Worm (Caenorhabditis elegans) whole organism, mixed stage, embryonic: Measurements from ENCODE around the gene drap-1.

Experiments
- blmp-1 ChIP-seq: fragments of 150-350 bp; optimal IDR thresholded peaks from 2 replicates; lab custom pipeline; 2014; ENCODE audit warnings: missing biosample characterization, missing genetic modification characterization
- drap-1 ChIP-seq: fragments of 200-800 bp; sonication (Bioruptor generic); optimal IDR thresholded peaks from 3 replicates; lab custom pipeline; 2018; ENCODE audit warnings: mild to moderate bottlenecking, missing genetic modification characterization, missing compliant biosample characterization
- lin-13 ChIP-seq: fragments of 150-350 bp; optimal IDR thresholded peaks from 2 replicates; lab custom pipeline; 2014; ENCODE audit warnings: missing biosample characterization, missing genetic modification characterization
- nhr-12 ChIP-seq: fragments of 150-350 bp; optimal IDR thresholded peaks from 2 replicates; lab custom pipeline; 2014; ENCODE audit warnings: missing biosample characterization, missing genetic modification characterization
- nhr-237 ChIP-seq: fragments of 150-350 bp; optimal IDR thresholded peaks from 2 replicates; lab custom pipeline; 2014; ENCODE audit warnings: missing biosample characterization, missing genetic modification characterization
- nhr-76 ChIP-seq: sonication (generic microtip); optimal IDR thresholded peaks from 2 replicates; lab custom pipeline; 2017; ENCODE audit warnings: missing biosample characterization, missing genetic modification characterization
- unc-39 ChIP-seq: fragments of 150-350 bp; optimal IDR thresholded peaks from 2 replicates; lab custom pipeline; 2014; ENCODE audit warnings: missing biosample characterization, missing genetic modification characterization
- ztf-11 ChIP-seq: fragments of 150-350 bp; optimal IDR thresholded peaks from 2 replicates; lab custom pipeline; 2014; ENCODE audit warnings: missing biosample characterization, missing genetic modification characterization

DNA sequence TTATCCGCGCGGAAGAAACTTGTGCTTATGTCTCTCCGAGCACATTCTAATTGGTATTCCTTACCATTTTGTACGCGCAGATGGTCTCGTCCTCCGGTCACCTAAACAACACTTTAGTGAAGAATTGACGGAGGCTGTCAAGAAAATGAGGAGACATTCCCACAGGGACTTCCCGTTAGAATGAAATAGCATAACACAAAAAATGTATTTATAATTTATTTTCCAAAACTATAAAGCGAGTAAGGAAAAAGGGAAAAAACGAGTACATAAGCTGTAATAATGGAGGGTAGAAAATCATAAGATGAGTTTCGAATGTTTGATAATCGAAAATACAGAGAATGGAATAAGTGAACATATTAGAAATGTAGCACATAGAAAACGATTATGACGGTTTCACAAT lies 45.8 kb downstream of the drap-1 start, which contains the start of gene F46B6.12:
- no peak for TF ChIP-seq ztf-11 (tag; lab: Kevin White, UChicago)
- TF ChIP-seq lin-13 (tag; lab: Kevin White, UChicago): no peak
- no peak for TF ChIP-seq unc-39
- TF ChIP-seq nhr-12 (tag; lab: Kevin White, UChicago): no peak
- no peak for TF ChIP-seq blmp-1 (tag; lab: Kevin White, UChicago)
- TF ChIP-seq drap-1 (GFP tag; lab: Kevin White, UChicago): no peak
- no peak for TF ChIP-seq nhr-237 (tag; lab: Kevin White, UChicago)
- TF ChIP-seq nhr-76 (tag; lab: Kevin White, UChicago): no peak
